Fruit fly (Drosophila melanogaster): Measurements from ENCODE around the gene CG31229.

CG31229 gene

DNA sequence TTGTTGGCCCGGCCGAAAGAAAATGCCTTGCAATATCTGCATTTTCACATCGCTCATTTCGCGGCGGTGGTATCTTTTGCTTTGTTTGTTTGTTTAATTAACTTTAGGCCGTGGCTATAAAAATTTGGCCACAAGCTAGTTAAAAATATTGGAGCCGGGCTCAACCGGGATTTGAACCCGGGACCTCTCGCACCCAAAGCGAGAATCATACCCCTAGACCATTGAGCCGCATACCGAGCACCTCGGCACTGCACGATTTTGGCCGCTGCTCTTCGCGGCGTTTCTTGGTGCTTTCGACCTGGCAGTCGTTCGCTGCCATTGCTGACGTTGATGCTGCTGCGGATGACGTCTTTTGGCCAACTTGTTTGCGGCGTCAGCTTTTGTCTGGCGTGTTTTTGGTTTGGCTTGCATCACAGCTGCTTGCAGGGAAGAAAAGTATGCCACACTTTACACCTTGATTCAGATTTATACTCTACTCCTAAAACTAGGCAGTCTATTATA, 39.3 kb upstream of the CG31229 start (continued):
- TF ChIP-seq CG6254 (GFP tag; optimal IDR thresholded peaks at IDR 0.05), result no peak
- no peak for TF ChIP-seq CG12236 (GFP tag; optimal IDR thresholded peaks at IDR 0.05)
- TF ChIP-seq Gsc (GFP tag; IDR thresholded peaks at IDR 0.05), result no peak
- TF ChIP-seq CG12744 (GFP tag; optimal IDR thresholded peaks at IDR 0.05), result no peak
- TF ChIP-seq zen2 (GFP tag; IDR thresholded peaks at IDR 0.05; ENCODE audit: partially characterized antibody), result 0 out of 3 replicates have a peak, but pooled peaks have one; percentile 14
- TF ChIP-seq ab (GFP tag; optimal IDR thresholded peaks at IDR 0.05), result no peak
- TF ChIP-seq pfk (GFP tag; optimal IDR thresholded peaks at IDR 0.05), result no peak
- 0 out of 2 replicates have a peak, but pooled peaks have one; percentile 21 for TF ChIP-seq CG42726 (GFP tag; IDR thresholded peaks at IDR 0.05; ENCODE audit: partially characterized antibody)
- no peak for TF ChIP-seq CG11695 (GFP tag; IDR thresholded peaks at IDR 0.05)
- no peak for TF ChIP-seq CG14965 (GFP tag; optimal IDR thresholded peaks at IDR 0.05; ENCODE audit: borderline replicate concordance)
- TF ChIP-seq Pdp1 (GFP tag; optimal IDR thresholded peaks at IDR 0.05), result peak in 1 of 2 experiments; percentile 47
- no peak for TF ChIP-seq cg (GFP tag; optimal IDR thresholded peaks at IDR 0.05)
- TF ChIP-seq fru (optimal IDR thresholded peaks at IDR 0.05), result no peak
- no peak for TF ChIP-seq CG13775 (GFP tag; optimal IDR thresholded peaks at IDR 0.05)
- no peak for TF ChIP-seq wek (GFP tag; optimal IDR thresholded peaks at IDR 0.05)
- no peak for TF ChIP-seq ssp (GFP tag; IDR thresholded peaks at IDR 0.05)
- peak; percentile 65; the same call in 1 of the 2 replicates for TF ChIP-seq Awh (GFP tag; IDR thresholded peaks at IDR 0.05)
- no peak for TF ChIP-seq CG1602 (GFP tag; optimal IDR thresholded peaks at IDR 0.05)
- TF ChIP-seq Bteb2 (GFP tag; optimal IDR thresholded peaks at IDR 0.05), result no peak
- TF ChIP-seq slbo (GFP tag; IDR thresholded peaks at IDR 0.05), result no peak
- no peak for TF ChIP-seq nau (GFP tag; optimal IDR thresholded peaks at IDR 0.05)
- no peak for TF ChIP-seq CG2199 (GFP tag; IDR thresholded peaks at IDR 0.05)
- no peak for TF ChIP-seq da (GFP tag; optimal IDR thresholded peaks at IDR 0.05)
- no peak for TF ChIP-seq CG4424 (GFP tag; optimal IDR thresholded peaks at IDR 0.05)
- TF ChIP-seq Adf1 (GFP tag; IDR thresholded peaks at IDR 0.05), result 0 out of 2 replicates have a peak, but pooled peaks have one; percentile 27
- TF ChIP-seq CG11504 (tag; optimal IDR thresholded peaks at IDR 0.05), result no peak
- no peak for TF ChIP-seq Doc2 (GFP tag; IDR thresholded peaks at IDR 0.05)
- TF ChIP-seq ttk (GFP tag; IDR thresholded peaks at IDR 0.05), result no peak
- TF ChIP-seq trem (tag; optimal IDR thresholded peaks at IDR 0.05), result no peak
- no peak for TF ChIP-seq CG12299 (tag; optimal IDR thresholded peaks at IDR 0.05)
- TF ChIP-seq inv (GFP tag; IDR thresholded peaks at IDR 0.05; ENCODE audit: partially characterized antibody), result peak; percentile 17; the same call in 1 of the 2 replicates
- no peak for TF ChIP-seq Blimp-1 (GFP tag; optimal IDR thresholded peaks at IDR 0.05)
- no peak for TF ChIP-seq CG10321 (GFP tag; IDR thresholded peaks at IDR 0.05)
- no peak for TF ChIP-seq Usf (GFP tag; optimal IDR thresholded peaks at IDR 0.05)
- no peak for TF ChIP-seq lab (GFP tag; optimal IDR thresholded peaks at IDR 0.05)
- TF ChIP-seq Eip74EF (GFP tag; optimal IDR thresholded peaks at IDR 0.05), result no peak
- TF ChIP-seq CG4360 (GFP tag; IDR thresholded peaks at IDR 0.05), result no peak
- no peak for TF ChIP-seq CG4730 (GFP tag; IDR thresholded peaks at IDR 0.05)
- TF ChIP-seq mld (GFP tag; IDR thresholded peaks at IDR 0.05; ENCODE audit: partially characterized antibody), result peak; percentile 60; the same call in 1 of the 3 replicates
- no peak for TF ChIP-seq Drgx (GFP tag; IDR thresholded peaks at IDR 0.05)
- no peak for TF ChIP-seq lola (GFP tag; optimal IDR thresholded peaks at IDR 0.05)
- no peak for TF ChIP-seq gem (tag; optimal IDR thresholded peaks at IDR 0.05)
- TF ChIP-seq HLH54F (GFP tag; optimal IDR thresholded peaks at IDR 0.05), result no peak
- no peak for TF ChIP-seq CG17361 (GFP tag; IDR thresholded peaks at IDR 0.05)
- peak; percentile 56; the same call in 2 of the 3 replicates for TF ChIP-seq CG7963 (GFP tag; IDR thresholded peaks at IDR 0.05; ENCODE audit: partially characterized antibody)
- TF ChIP-seq cas (GFP tag; IDR thresholded peaks at IDR 0.05), result no peak
- no peak for TF ChIP-seq CG13624 (GFP tag; optimal IDR thresholded peaks at IDR 0.05)
- TF ChIP-seq chn (GFP tag; optimal IDR thresholded peaks at IDR 0.05), result no peak
- TF ChIP-seq gce (GFP tag; IDR thresholded peaks at IDR 0.05), result peak; percentile 36; the same call in 1 of the 3 replicates
- no peak for TF ChIP-seq CG43689 (GFP tag; IDR thresholded peaks at IDR 0.05)

Data from whole organism, embryonic.